Fruit fly (Drosophila melanogaster): ENCODE measurements around the gene CG11756.

Gene CG11756

dm6 chrX:11325175-11325768 lies 22.6 kb upstream of the CG11756 start, which contains the start of gene Gapvd1 (continued):
- TF ChIP-seq Ssrp (tag; optimal IDR thresholded peaks at IDR 0.05) (no peak), salm (tag; optimal IDR thresholded peaks at IDR 0.05) (no peak), peb (GFP tag; IDR thresholded peaks at IDR 0.05) (no peak), CG5953 (GFP tag; IDR thresholded peaks at IDR 0.05) (no peak), CG31441 (GFP tag; IDR thresholded peaks at IDR 0.05) (no peak), kah (GFP tag; optimal IDR thresholded peaks at IDR 0.05) (no peak), CG1024 (GFP tag; IDR thresholded peaks at IDR 0.05) (no peak), HLH54F (GFP tag; optimal IDR thresholded peaks at IDR 0.05) (peak; percentile 30), CG4730 (GFP tag; IDR thresholded peaks at IDR 0.05) (no peak), exex (tag; optimal IDR thresholded peaks at IDR 0.05) (no peak), bowl (GFP tag; IDR thresholded peaks at IDR 0.05) (no peak), sqz (GFP tag; optimal IDR thresholded peaks at IDR 0.05) (peak; percentile 16), Side (GFP tag; optimal IDR thresholded peaks at IDR 0.05) (no peak), twi (tag; optimal IDR thresholded peaks at IDR 0.05) (no peak), CG7271 (tag; optimal IDR thresholded peaks at IDR 0.05) (no peak), lilli (GFP tag; optimal IDR thresholded peaks at IDR 0.05) (peak; percentile 44), CG1603 (tag; optimal IDR thresholded peaks at IDR 0.05) (peak; percentile 60), CHES-1-like (GFP tag; optimal IDR thresholded peaks at IDR 0.05) (peak; percentile 39), CG6175 (GFP tag; IDR thresholded peaks at IDR 0.05) (no peak), Sry-β (GFP tag; optimal IDR thresholded peaks at IDR 0.05) (no peak), btn (GFP tag; optimal IDR thresholded peaks at IDR 0.05) (no peak), CG34422 (GFP tag; IDR thresholded peaks at IDR 0.05) (no peak), run (tag; optimal IDR thresholded peaks at IDR 0.05) (no peak), CG8924 (tag; optimal IDR thresholded peaks at IDR 0.05) (peak; percentile 47), CG1529 (GFP tag; optimal IDR thresholded peaks at IDR 0.05) (no peak), p53 (GFP tag; optimal IDR thresholded peaks at IDR 0.05) (no peak), gfzf (GFP tag; optimal IDR thresholded peaks at IDR 0.05) (peak; percentile 22), CG34376 (GFP tag; optimal IDR thresholded peaks at IDR 0.05) (no peak), corto (GFP tag; optimal IDR thresholded peaks at IDR 0.05) (no peak), gro (GFP tag; optimal IDR thresholded peaks at IDR 0.05) (peak; percentile 43), br (optimal IDR thresholded peaks at IDR 0.05) (no peak), NC2β (GFP tag; optimal IDR thresholded peaks at IDR 0.05) (no peak), Opbp (GFP tag; IDR thresholded peaks at IDR 0.05; ENCODE audit: partially characterized antibody) (peak; percentile 89), Trl (optimal IDR thresholded peaks at IDR 0.05) (no peak), Trl (GFP tag; optimal IDR thresholded peaks at IDR 0.05) (peak; percentile 20), Poxn (GFP tag; IDR thresholded peaks at IDR 0.05) (no peak), CG12155 (GFP tag; optimal IDR thresholded peaks at IDR 0.05) (no peak), lbe (GFP tag; optimal IDR thresholded peaks at IDR 0.05) (peak; percentile 4), tx (GFP tag; optimal IDR thresholded peaks at IDR 0.05) (no peak), CG2199 (GFP tag; IDR thresholded peaks at IDR 0.05) (no peak), Deaf1 (tag; optimal IDR thresholded peaks at IDR 0.05) (peak; percentile 17), sd (tag; optimal IDR thresholded peaks at IDR 0.05) (no peak), repo (GFP tag; optimal IDR thresholded peaks at IDR 0.05) (no peak), al (GFP tag; IDR thresholded peaks at IDR 0.05) (no peak), CG1832 (GFP tag; optimal IDR thresholded peaks at IDR 0.05) (no peak), shn (GFP tag; optimal IDR thresholded peaks at IDR 0.05) (no peak), Tbp (GFP tag; optimal IDR thresholded peaks at IDR 0.05) (no peak), her (GFP tag; optimal IDR thresholded peaks at IDR 0.05) (peak; percentile 25), zen2 (GFP tag; IDR thresholded peaks at IDR 0.05; ENCODE audit: partially characterized antibody) (peak; percentile 73), GATAe (GFP tag; conservative IDR thresholded peaks at IDR 0.05) (no peak), ac (GFP tag; optimal IDR thresholded peaks at IDR 0.05) (no peak), CG11695 (GFP tag; IDR thresholded peaks at IDR 0.05) (no peak), oc (tag; optimal IDR thresholded peaks at IDR 0.05) (no peak)
